Fruit fly (Drosophila melanogaster) whole organism, embryonic: Measurements from ENCODE around the gene RpL27A.

Experiments
- Antp ChIP-seq: fragments of 200-800 bp; sonication (Bioruptor generic); optimal IDR thresholded peaks from 3 replicates; lab custom pipeline; 2016; ENCODE audit warnings: missing biosample characterization, missing genetic modification characterization
- C15 ChIP-seq: fragments of 200-800 bp; sonication (Bioruptor generic); IDR thresholded peaks from 3 replicates; pipeline ENCODE4 v1.3.6; 2022; ENCODE audit warnings: missing biosample characterization, missing genetic modification characterization
- CG10462 ChIP-seq: fragments of 200-800 bp; sonication (Bioruptor generic); optimal IDR thresholded peaks from 2 replicates; lab custom pipeline; 2016; ENCODE audit warnings: missing biosample characterization, missing genetic modification characterization
- CG12071 ChIP-seq: fragments of 200-800 bp; sonication (Bioruptor generic); optimal IDR thresholded peaks from 3 replicates; lab custom pipeline; 2018; ENCODE audit warnings: missing biosample characterization, mild to moderate bottlenecking, missing genetic modification characterization
- CG12942 ChIP-seq: fragments of 200-800 bp; sonication (Bioruptor generic); optimal IDR thresholded peaks from 3 replicates; lab custom pipeline; 2016; ENCODE audit warnings: missing biosample characterization, missing genetic modification characterization
- CG14860 ChIP-seq: fragments of 200-800 bp; sonication (Bioruptor generic); IDR thresholded peaks from 3 replicates; pipeline ENCODE4 v1.3.6; 2022; ENCODE audit warnings: missing biosample characterization, missing genetic modification characterization; ENCODE audit not compliant: partially characterized antibody
- CG1529 ChIP-seq: fragments of 200-800 bp; sonication (Bioruptor generic); optimal IDR thresholded peaks from 3 replicates; lab custom pipeline; 2018; ENCODE audit warnings: missing biosample characterization, missing genetic modification characterization
- CG17912 ChIP-seq: fragments of 200-800 bp; sonication (Bioruptor generic); optimal IDR thresholded peaks from 2 replicates; lab custom pipeline; 2018; ENCODE audit warnings: missing biosample characterization, mild to moderate bottlenecking, missing genetic modification characterization
- CG1792 ChIP-seq: fragments of 200-800 bp; sonication (Bioruptor generic); optimal IDR thresholded peaks from 2 replicates; lab custom pipeline; 2016; ENCODE audit warnings: missing biosample characterization, missing genetic modification characterization
- CG2129 ChIP-seq: fragments of 200-800 bp; sonication (Bioruptor generic); IDR thresholded peaks from 2 replicates; pipeline ENCODE4 v1.3.6; 2022; ENCODE audit warnings: missing biosample characterization, missing genetic modification characterization; ENCODE audit not compliant: partially characterized antibody
- CG32532 ChIP-seq: fragments of 200-800 bp; sonication (Bioruptor generic); IDR thresholded peaks from 2 replicates; pipeline ENCODE4 v1.3.6; 2022; ENCODE audit warnings: missing biosample characterization, missing genetic modification characterization
- CG3847 ChIP-seq: fragments of 200-800 bp; sonication (Bioruptor generic); IDR thresholded peaks from 2 replicates; pipeline ENCODE4 v1.3.6; 2022; ENCODE audit warnings: missing biosample characterization, missing genetic modification characterization
- CG6272 ChIP-seq: fragments of 200-800 bp; sonication (Bioruptor generic); IDR thresholded peaks from 2 replicates; pipeline ENCODE4 v1.3.6; 2022; ENCODE audit warnings: missing biosample characterization, missing genetic modification characterization
- CG6683 ChIP-seq: fragments of 200-800 bp; sonication (Bioruptor generic); optimal IDR thresholded peaks from 2 replicates; lab custom pipeline; 2017; ENCODE audit warnings: missing biosample characterization, mild to moderate bottlenecking, missing genetic modification characterization, missing genetic modification reagents
- CG6791 ChIP-seq: fragments of 200-800 bp; sonication (Bioruptor generic); IDR thresholded peaks from 3 replicates; pipeline ENCODE4 v1.3.6; 2022; ENCODE audit warnings: missing biosample characterization, missing genetic modification characterization; ENCODE audit not compliant: partially characterized antibody
- CG7928 ChIP-seq: fragments of 200-800 bp; sonication (Bioruptor generic); optimal IDR thresholded peaks from 2 replicates; lab custom pipeline; 2017; ENCODE audit warnings: missing biosample characterization, mild to moderate bottlenecking, missing genetic modification characterization
- CG8290 ChIP-seq, 3 experiments: fragments of 200-800 bp; sonication (Bioruptor generic); optimal IDR thresholded peaks; 2 replicates each; lab custom pipeline; 2016 to 2019; ENCODE audit warnings: missing biosample characterization in 3 of 3, missing genetic modification characterization in 3 of 3, mild to moderate bottlenecking in 2 of 3, moderate library complexity in 1 of 3
- CG9797 ChIP-seq: fragments of 200-800 bp; sonication (Bioruptor generic); optimal IDR thresholded peaks from 3 replicates; lab custom pipeline; 2018; ENCODE audit warnings: missing biosample characterization, mild to moderate bottlenecking, missing genetic modification characterization
- CG9932 ChIP-seq: fragments of 200-800 bp; sonication (Bioruptor generic); IDR thresholded peaks from 2 replicates; pipeline ENCODE4 v1.3.6; 2022; ENCODE audit warnings: missing biosample characterization, missing genetic modification characterization
- CTCF ChIP-seq: fragments of 200-800 bp; sonication (Bioruptor generic); optimal IDR thresholded peaks from 2 replicates; lab custom pipeline; 2017; ENCODE audit warnings: missing biosample characterization, mild to moderate bottlenecking, missing genetic modification characterization, moderate library complexity
- Dad ChIP-seq: fragments of 200-800 bp; sonication (Bioruptor generic); optimal IDR thresholded peaks from 3 replicates; lab custom pipeline; 2016; ENCODE audit warnings: missing biosample characterization, missing genetic modification characterization
- Dfd ChIP-seq, 2 experiments: fragments of >200 bp; optimal IDR thresholded peaks; 2 replicates each; lab custom pipeline; 2017; ENCODE audit warnings: missing biosample characterization in 2 of 2, missing genetic modification characterization in 2 of 2
- E2f2 ChIP-seq: fragments of 200-800 bp; sonication (Bioruptor generic); IDR thresholded peaks from 2 replicates; pipeline ENCODE4 v1.3.6; 2022; ENCODE audit warnings: missing biosample characterization, missing genetic modification characterization
- Fer3 ChIP-seq: fragments of 200-800 bp; sonication (Bioruptor generic); optimal IDR thresholded peaks from 2 replicates; lab custom pipeline; 2018; ENCODE audit warnings: missing biosample characterization, mild to moderate bottlenecking, missing genetic modification characterization, moderate library complexity
- HHEX ChIP-seq: fragments of 200-800 bp; sonication (Bioruptor generic); optimal IDR thresholded peaks from 3 replicates; lab custom pipeline; 2017; ENCODE audit warnings: missing biosample characterization, mild to moderate bottlenecking, missing genetic modification characterization, missing genetic modification reagents
- HLH54F ChIP-seq: fragments of 200-800 bp; sonication (Bioruptor generic); optimal IDR thresholded peaks from 3 replicates; lab custom pipeline; 2016; ENCODE audit warnings: missing biosample characterization, missing genetic modification characterization
- MBD-R2 ChIP-seq: fragments of 200-800 bp; sonication (Bioruptor generic); IDR thresholded peaks from 2 replicates; pipeline ENCODE4 v1.3.6; 2022; ENCODE audit warnings: missing biosample characterization, missing genetic modification characterization
- MTF-1 ChIP-seq: fragments of 200-800 bp; sonication (Bioruptor generic); optimal IDR thresholded peaks from 2 replicates; lab custom pipeline; 2018; ENCODE audit warnings: missing biosample characterization, mild to moderate bottlenecking, missing genetic modification characterization, borderline replicate concordance
- Oaz ChIP-seq: fragments of 200-800 bp; sonication (Bioruptor generic); IDR thresholded peaks from 2 replicates; pipeline ENCODE4 v1.3.6; 2022; ENCODE audit warnings: missing biosample characterization, missing genetic modification characterization
- Opbp ChIP-seq: fragments of 200-800 bp; sonication (Bioruptor generic); IDR thresholded peaks from 3 replicates; pipeline ENCODE4 v1.3.6; 2022; ENCODE audit warnings: missing biosample characterization, missing genetic modification characterization; ENCODE audit not compliant: partially characterized antibody
- Poxn ChIP-seq: fragments of 200-800 bp; sonication (Bioruptor generic); IDR thresholded peaks from 2 replicates; pipeline ENCODE4 v1.3.6; 2022; ENCODE audit warnings: missing biosample characterization, missing genetic modification characterization
- Side ChIP-seq: fragments of 200-800 bp; sonication (Bioruptor generic); optimal IDR thresholded peaks from 2 replicates; lab custom pipeline; 2016; ENCODE audit warnings: missing biosample characterization, missing genetic modification characterization
- bab2 ChIP-seq: fragments of 200-800 bp; sonication (Bioruptor generic); optimal IDR thresholded peaks from 2 replicates; lab custom pipeline; 2016; ENCODE audit warnings: missing biosample characterization, missing genetic modification characterization
- croc ChIP-seq: fragments of 200-800 bp; sonication (Bioruptor generic); conservative IDR thresholded peaks from 3 replicates; pipeline ENCODE4 v1.3.6; 2022; ENCODE audit warnings: missing biosample characterization, missing genetic modification characterization
- dm ChIP-seq: fragments of 200-800 bp; sonication (Bioruptor generic); optimal IDR thresholded peaks from 3 replicates; lab custom pipeline; 2016; ENCODE audit warnings: missing biosample characterization, missing genetic modification characterization
- dmrt11E ChIP-seq: fragments of 200-800 bp; sonication (Bioruptor generic); optimal IDR thresholded peaks from 3 replicates; lab custom pipeline; 2018; ENCODE audit warnings: missing biosample characterization, mild to moderate bottlenecking, missing genetic modification characterization, moderate library complexity
- dpn ChIP-seq, 2 experiments: fragments of 200-800 bp; sonication (Bioruptor generic); optimal IDR thresholded peaks; 3 replicates each; lab custom pipeline; 2016; ENCODE audit warnings: missing biosample characterization in 2 of 2, missing genetic modification characterization in 2 of 2
- dysf ChIP-seq: fragments of 200-800 bp; sonication (Bioruptor generic); IDR thresholded peaks from 3 replicates; pipeline ENCODE4 v1.3.6; 2022; ENCODE audit warnings: missing biosample characterization, missing genetic modification characterization
- emc ChIP-seq: fragments of 200-800 bp; sonication (Bioruptor generic); optimal IDR thresholded peaks from 2 replicates; lab custom pipeline; 2016; ENCODE audit warnings: missing biosample characterization, missing genetic modification characterization
- fd102C ChIP-seq: fragments of 200-800 bp; sonication (Bioruptor generic); optimal IDR thresholded peaks from 2 replicates; lab custom pipeline; 2018; ENCODE audit warnings: missing biosample characterization, mild to moderate bottlenecking, missing genetic modification characterization, moderate library complexity
- gcm ChIP-seq: fragments of 200-800 bp; sonication (Bioruptor generic); optimal IDR thresholded peaks from 2 replicates; lab custom pipeline; 2019; ENCODE audit warnings: missing biosample characterization, mild to moderate bottlenecking, missing genetic modification characterization, moderate library complexity
- jumu ChIP-seq: fragments of 200-800 bp; sonication (Bioruptor generic); optimal IDR thresholded peaks from 3 replicates; lab custom pipeline; 2016; ENCODE audit warnings: missing biosample characterization, missing genetic modification characterization
- klu ChIP-seq: fragments of 200-800 bp; sonication (Bioruptor generic); IDR thresholded peaks from 2 replicates; pipeline ENCODE4 v1.3.6; 2022; ENCODE audit warnings: missing biosample characterization, missing genetic modification characterization
- lov ChIP-seq, 2 experiments: fragments of 200-800 bp in 1 of 2; fragments of >200 bp in 1 of 2; sonication (Bioruptor generic) in 1 of 2; IDR thresholded peaks in 1 of 2; optimal IDR thresholded peaks in 1 of 2; 2 replicates in 1 of 2; 3 replicates in 1 of 2; pipeline versions ENCODE4 v1.3.6 to Lab custom; 2017 to 2022; ENCODE audit warnings: missing biosample characterization in 1 of 2, missing genetic modification characterization in 1 of 2
- mirr ChIP-seq: fragments of 200-800 bp; sonication (Bioruptor generic); optimal IDR thresholded peaks from 3 replicates; lab custom pipeline; 2018; ENCODE audit warnings: missing biosample characterization, mild to moderate bottlenecking, missing genetic modification characterization
- scrt ChIP-seq: fragments of 200-800 bp; sonication (Bioruptor generic); optimal IDR thresholded peaks from 2 replicates; lab custom pipeline; 2018; ENCODE audit warnings: missing biosample characterization, mild to moderate bottlenecking, missing genetic modification characterization, moderate library complexity
- sens-2 ChIP-seq: fragments of 200-800 bp; sonication (Bioruptor generic); IDR thresholded peaks from 2 replicates; pipeline ENCODE4 v1.3.6; 2022; ENCODE audit warnings: missing biosample characterization, missing genetic modification characterization
- sisA ChIP-seq: fragments of 200-800 bp; sonication (Bioruptor generic); IDR thresholded peaks from 2 replicates; pipeline ENCODE4 v1.3.6; 2022; ENCODE audit warnings: missing biosample characterization, missing genetic modification characterization
- slou ChIP-seq: fragments of 200-800 bp; sonication (Bioruptor generic); optimal IDR thresholded peaks from 3 replicates; lab custom pipeline; 2016; ENCODE audit warnings: missing biosample characterization, missing genetic modification characterization
- unpg ChIP-seq: fragments of 200-800 bp; sonication (Bioruptor generic); optimal IDR thresholded peaks from 3 replicates; lab custom pipeline; 2018; ENCODE audit warnings: missing biosample characterization, mild to moderate bottlenecking, missing genetic modification characterization, moderate library complexity

The RpL27A gene

dm6 chr2L:4448582-4449016 lies 9.6 kb downstream of the RpL27A start, which contains the start of gene MFS18 (continued):
- TF ChIP-seq CG32532 (GFP tag; lab: Robert Waterston, UW), result peak; percentile 99
- peak; percentile 97 for TF ChIP-seq Oaz (GFP tag; lab: Robert Waterston, UW)
- peak; percentile 99 for TF ChIP-seq sisA (GFP tag; lab: Robert Waterston, UW)
- no peak for TF ChIP-seq Dfd (GFP tag; optimal IDR thresholded peaks at IDR 0.05; lab: Kevin White, UChicago)
- TF ChIP-seq CG12942 (GFP tag; lab: Kevin White, UChicago), result peak; percentile 96
- TF ChIP-seq dysf (GFP tag; lab: Robert Waterston, UW), result peak; percentile 99
- peak; percentile 88 for TF ChIP-seq HLH54F (GFP tag; lab: Kevin White, UChicago)
- peak; percentile 74; the same call in 2 of the 3 replicates for TF ChIP-seq CG14860 (GFP tag; lab: Robert Waterston, UW)
- TF ChIP-seq CG1529, result peak; percentile 92
- peak; percentile 96 for TF ChIP-seq scrt
- peak; percentile 89 for TF ChIP-seq mirr (GFP tag; lab: Kevin White, UChicago)
- TF ChIP-seq lov (optimal IDR thresholded peaks at IDR 0.05; lab: Kevin White, UChicago), result no peak
- TF ChIP-seq lov (GFP tag; IDR thresholded peaks at IDR 0.05; lab: Robert Waterston, UW), result peak; percentile 98
- peak; percentile 95 for TF ChIP-seq dmrt11E (tag; lab: Kevin White, UChicago)
- peak; percentile 93 for TF ChIP-seq MTF-1
- peak; percentile 99 for TF ChIP-seq Fer3 (tag; lab: Kevin White, UChicago)
- peak; percentile 98 for TF ChIP-seq CG9932
- TF ChIP-seq E2f2 (GFP tag; lab: Robert Waterston, UW), result peak; percentile 88
- TF ChIP-seq sens-2, result peak; percentile 97
- TF ChIP-seq croc, result peak; percentile 98
- TF ChIP-seq unpg (GFP tag; lab: Kevin White, UChicago), result peak; percentile 96
- TF ChIP-seq CG17912 (GFP tag; lab: Kevin White, UChicago), result peak; percentile 34
- TF ChIP-seq dpn (GFP tag; optimal IDR thresholded peaks at IDR 0.05; lab: Kevin White, UChicago), result peak; percentile 97 to 98
- peak; percentile 97 for TF ChIP-seq CG3847
- TF ChIP-seq Side, result peak; percentile 77
- peak; percentile 96 for TF ChIP-seq klu (GFP tag; lab: Robert Waterston, UW)
- TF ChIP-seq CG6791 (GFP tag; lab: Robert Waterston, UW), result peak; percentile 88
- peak; percentile 98 for TF ChIP-seq CG6272
- peak; percentile 98 for TF ChIP-seq C15 (GFP tag; lab: Robert Waterston, UW)
- TF ChIP-seq CG10462 (GFP tag; lab: Kevin White, UChicago), result peak; percentile 94
- peak; percentile 76 for TF ChIP-seq Antp (GFP tag; lab: Kevin White, UChicago)
- peak; percentile 76 for TF ChIP-seq CG7928 (GFP tag; lab: Kevin White, UChicago)
- TF ChIP-seq gcm (GFP tag; lab: Kevin White, UChicago), result peak; percentile 96
- TF ChIP-seq MBD-R2 (GFP tag; lab: Robert Waterston, UW), result peak; percentile 98
- TF ChIP-seq CG12071, result peak; percentile 97
- TF ChIP-seq dm (GFP tag; lab: Kevin White, UChicago), result peak; percentile 98
- TF ChIP-seq Poxn (GFP tag; lab: Robert Waterston, UW), result peak; percentile 92
- peak; percentile 83; the same call in 2 of the 3 replicates for TF ChIP-seq Opbp (GFP tag; lab: Robert Waterston, UW)
- peak; percentile 87 for TF ChIP-seq fd102C (GFP tag; lab: Kevin White, UChicago)
- TF ChIP-seq CG8290 (GFP tag; optimal IDR thresholded peaks at IDR 0.05; lab: Kevin White, UChicago), result peak; percentile 97
- TF ChIP-seq CG8290 (tag; optimal IDR thresholded peaks at IDR 0.05; lab: Kevin White, UChicago), result peak; percentile 20 to 78
- TF ChIP-seq slou (GFP tag; lab: Kevin White, UChicago), result peak; percentile 98
- peak; percentile 64 for TF ChIP-seq CG9797 (GFP tag; lab: Kevin White, UChicago)
- TF ChIP-seq HHEX, result peak; percentile 98
- TF ChIP-seq Dad (GFP tag; lab: Kevin White, UChicago), result peak; percentile 88
- peak; percentile 74 for TF ChIP-seq jumu
- no peak; the same call in 1 of the 2 replicates for TF ChIP-seq CG2129 (GFP tag; lab: Robert Waterston, UW)
- peak; percentile 97 for TF ChIP-seq CG6683
- TF ChIP-seq CTCF, result peak; percentile 72
- TF ChIP-seq emc (GFP tag; lab: Kevin White, UChicago), result peak; percentile 58
- peak; percentile 88 for TF ChIP-seq bab2
- TF ChIP-seq CG1792 (GFP tag; lab: Kevin White, UChicago), result peak; percentile 72
